Worm (Caenorhabditis elegans) whole organism, L4 larva: ENCODE data around the gene C07D10.6.

Experiments
- ZK546.5 ChIP-seq, 2 experiments: sonication (generic microtip); optimal IDR thresholded peaks; 2 replicates each; lab custom pipeline; 2017; ENCODE audit warnings: missing biosample characterization in 2 of 2, missing genetic modification characterization in 2 of 2
- aly-2 ChIP-seq: sonication (generic microtip); optimal IDR thresholded peaks from 2 replicates; lab custom pipeline; 2018; ENCODE audit warnings: missing biosample characterization, missing genetic modification characterization
- ama-1 ChIP-seq: fragments of 150-350 bp; optimal IDR thresholded peaks from 2 replicates; lab custom pipeline; 2014; ENCODE audit warnings: inconsistent platforms, mixed read lengths
- ceh-44 ChIP-seq: fragments of 200-800 bp; sonication (Bioruptor generic); IDR thresholded peaks from 2 replicates; pipeline ENCODE4 v1.3.6; 2022; ENCODE audit warnings: missing genetic modification reagents, missing genetic modification characterization, missing compliant biosample characterization
- ces-1 ChIP-seq: fragments of 150-350 bp; sonication (generic microtip); optimal IDR thresholded peaks from 4 replicates; lab custom pipeline; 2014; ENCODE audit warnings: missing biosample characterization, missing genetic modification reagents, missing genetic modification characterization
- dmd-9 ChIP-seq: fragments of 200-800 bp; sonication (Bioruptor generic); IDR thresholded peaks from 2 replicates; pipeline ENCODE4 v1.3.6; 2022; ENCODE audit warnings: missing genetic modification reagents, missing genetic modification characterization, missing compliant biosample characterization
- egl-27 ChIP-seq: sonication (generic microtip); optimal IDR thresholded peaks from 3 replicates; lab custom pipeline; 2017; ENCODE audit warnings: missing biosample characterization, missing genetic modification reagents, missing genetic modification characterization
- madf-9 ChIP-seq: fragments of 200-800 bp; sonication (Bioruptor generic); conservative IDR thresholded peaks from 2 replicates; pipeline ENCODE4 v1.3.6; 2022; ENCODE audit warnings: missing genetic modification reagents, missing genetic modification characterization, missing compliant biosample characterization
- pha-4 ChIP-seq, 2 experiments: fragments of 150-350 bp in 1 of 2; fragments of 200-800 bp in 1 of 2; sonication (Bioruptor generic) in 1 of 2; IDR thresholded peaks in 1 of 2; optimal IDR thresholded peaks in 1 of 2; 2 replicates each; pipeline versions ENCODE4 v1.3.6 to Lab custom; 2014 to 2022; ENCODE audit warnings: missing genetic modification characterization in 2 of 2, missing genetic modification reagents in 2 of 2, missing biosample characterization in 1 of 2, missing compliant biosample characterization in 1 of 2
- tra-1 ChIP-seq: fragments of 200-800 bp; sonication (Bioruptor generic); IDR thresholded peaks from 2 replicates; pipeline ENCODE4 v1.3.6; 2022; ENCODE audit warnings: missing genetic modification reagents, missing genetic modification characterization, missing compliant biosample characterization
- unc-62 ChIP-seq, 3 experiments: fragments of 150-350 bp in 1 of 3; sonication (generic microtip); optimal IDR thresholded peaks in 2 of 3; peaks in 1 of 3; 1 replicate in 1 of 3; 2 replicates in 2 of 3; lab custom pipeline; 2014 to 2017; ENCODE audit warnings: missing biosample characterization in 3 of 3, missing genetic modification characterization in 3 of 3, missing genetic modification reagents in 3 of 3, missing genotype in 1 of 3
- ztf-11 ChIP-seq: fragments of 150-350 bp; optimal IDR thresholded peaks from 2 replicates; lab custom pipeline; 2014; ENCODE audit warnings: missing biosample characterization, missing genetic modification characterization

- TF ChIP-seq unc-62 (GFP tag; optimal IDR thresholded peaks at IDR 0.05 in 1 of 2; lab: Kevin White, UChicago), result no peak
- no peak for TF ChIP-seq unc-62 (tag; optimal IDR thresholded peaks at IDR 0.05; lab: Kevin White, UChicago)
- TF ChIP-seq ces-1 (GFP tag; lab: Kevin White, UChicago), result no peak
- TF ChIP-seq pha-4 (GFP tag; IDR thresholded peaks at IDR 0.05; lab: Robert Waterston, UW), result no peak
- TF ChIP-seq pha-4 (tag; optimal IDR thresholded peaks at IDR 0.05; lab: Kevin White, UChicago), result no peak
- no peak for TF ChIP-seq ZK546.5 (tag; optimal IDR thresholded peaks at IDR 0.05; lab: Kevin White, UChicago)
- no peak for TF ChIP-seq ceh-44 (GFP tag; lab: Robert Waterston, UW)
- no peak for TF ChIP-seq egl-27 (tag; lab: Kevin White, UChicago)
- no peak for TF ChIP-seq dmd-9 (GFP tag; lab: Robert Waterston, UW)
- no peak for TF ChIP-seq aly-2 (tag; lab: Kevin White, UChicago)
- no peak for TF ChIP-seq madf-9 (GFP tag; lab: Robert Waterston, UW)
- no peak for TF ChIP-seq tra-1 (GFP tag; lab: Robert Waterston, UW)
- no peak for TF ChIP-seq ztf-11 (tag; lab: Kevin White, UChicago)
- no peak for TF ChIP-seq ama-1 (lab: Kevin White, UChicago)
These were observed 21.9 kb upstream of the C07D10.6 start for ce11 chrII:7357176-7357575.
